Worm (Caenorhabditis elegans): ENCODE results near the gene F59B10.5.

DNA sequence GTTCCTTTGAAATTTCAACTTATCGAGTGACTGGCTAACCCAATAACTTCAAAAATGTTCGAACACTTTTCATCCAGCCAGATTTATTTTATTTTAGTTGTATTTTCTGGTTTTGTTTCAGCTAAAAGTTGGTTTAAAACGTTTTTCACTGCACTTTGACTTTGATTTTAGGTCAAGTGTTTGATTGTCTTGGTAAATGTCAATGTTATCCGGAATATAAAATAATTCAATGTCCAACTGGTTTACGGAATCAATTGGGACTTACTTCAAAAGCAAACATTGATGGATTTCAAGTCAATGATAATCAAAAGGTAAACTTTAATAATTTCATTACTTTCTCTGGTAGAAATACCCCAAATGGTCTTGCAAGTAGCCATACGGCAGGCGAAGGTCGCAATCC, 39.6 kb downstream of the F59B10.5 start:
- TF ChIP-seq egl-27 (tag; optimal IDR thresholded peaks at IDR 0.05) (no peak), zag-1 (tag; optimal IDR thresholded peaks at IDR 0.05) (no peak), nhr-77 (tag; optimal IDR thresholded peaks at IDR 0.05) (no peak), nhr-21 (tag; optimal IDR thresholded peaks at IDR 0.05) (no peak), alr-1 (tag; optimal IDR thresholded peaks at IDR 0.05) (no peak), ceh-82 (tag; optimal IDR thresholded peaks at IDR 0.05) (no peak), nhr-237 (tag; optimal IDR thresholded peaks at IDR 0.05) (no peak), nhr-10 (tag; optimal IDR thresholded peaks at IDR 0.05) (no peak), mdl-1 (tag; optimal IDR thresholded peaks at IDR 0.05) (no peak), unc-55 (GFP tag; optimal IDR thresholded peaks at IDR 0.05) (no peak), aly-2 (tag; optimal IDR thresholded peaks at IDR 0.05) (no peak), ama-1 (optimal IDR thresholded peaks at IDR 0.05) (no peak)

Data from whole organism, L2 larva.